Worm (Caenorhabditis elegans) whole organism, young adult: ENCODE results near the gene fbxb-79.
A peak's percentile ranks its signal among the peaks of the same experiment; 100 is the strongest.
"Not testable (repeated sequence)": the region's sequence is repeated elsewhere in the genome, so short reads cannot be mapped to it uniquely, and the experiment has no call there.

ENCODE experiments used
- B0261.1 ChIP-seq: sonication (generic microtip); optimal IDR thresholded peaks from 2 replicates; lab custom pipeline; 2016; ENCODE audit warnings: mild to moderate bottlenecking, missing genetic modification characterization, moderate library complexity, missing compliant biosample characterization
- C17E4.6 ChIP-seq: fragments of 200-800 bp; sonication (Bioruptor generic); IDR thresholded peaks from 2 replicates; pipeline ENCODE4 v1.3.6; 2022; ENCODE audit warnings: missing genetic modification reagents, missing genetic modification characterization, missing compliant biosample characterization
- D2030.7 ChIP-seq: fragments of 200-800 bp; sonication (Bioruptor generic); IDR thresholded peaks from 2 replicates; pipeline ENCODE4 v1.3.6; 2022; ENCODE audit warnings: missing genetic modification reagents, missing genetic modification characterization, missing compliant biosample characterization
- F10E7.11 ChIP-seq: sonication (generic microtip); optimal IDR thresholded peaks from 2 replicates; lab custom pipeline; 2017; ENCODE audit warnings: mild to moderate bottlenecking, missing genetic modification characterization, moderate library complexity, missing compliant biosample characterization
- Y53F4B.3 ChIP-seq: fragments of 200-800 bp; sonication (Bioruptor generic); IDR thresholded peaks from 2 replicates; pipeline ENCODE4 v1.3.6; 2022; ENCODE audit warnings: missing genetic modification reagents, missing genetic modification characterization, missing compliant biosample characterization
- Y67H2A.10 ChIP-seq: fragments of 200-800 bp; sonication (Bioruptor generic); conservative IDR thresholded peaks from 2 replicates; pipeline ENCODE4 v1.3.6; 2022; ENCODE audit warnings: missing genetic modification reagents, missing genetic modification characterization, missing compliant biosample characterization
- Y95B8A.8 ChIP-seq: fragments of 200-800 bp; sonication (Bioruptor generic); IDR thresholded peaks from 2 replicates; pipeline ENCODE4 v1.3.6; 2022; ENCODE audit warnings: missing genetic modification reagents, missing genetic modification characterization, missing compliant biosample characterization
- aptf-2 ChIP-seq: fragments of 200-800 bp; sonication (Bioruptor generic); conservative IDR thresholded peaks from 2 replicates; pipeline ENCODE4 v1.3.6; 2022; ENCODE audit warnings: missing genetic modification reagents, missing genetic modification characterization, missing compliant biosample characterization
- attf-3 ChIP-seq: fragments of 200-800 bp; sonication (Bioruptor generic); conservative IDR thresholded peaks from 2 replicates; pipeline ENCODE4 v1.3.6; 2022; ENCODE audit warnings: missing genetic modification reagents, missing genetic modification characterization, missing compliant biosample characterization
- attf-6 ChIP-seq: fragments of 200-800 bp; sonication (Bioruptor generic); IDR thresholded peaks from 2 replicates; pipeline ENCODE4 v1.3.6; 2022; ENCODE audit warnings: missing genetic modification reagents, missing genetic modification characterization, missing compliant biosample characterization
- cebp-1 ChIP-seq, 2 experiments: fragments of 200-800 bp in 1 of 2; sonication (Bioruptor generic) in 1 of 2; sonication (generic microtip) in 1 of 2; IDR thresholded peaks in 1 of 2; optimal IDR thresholded peaks in 1 of 2; 2 replicates each; pipeline versions ENCODE4 v1.3.6 to Lab custom; 2017 to 2022; ENCODE audit warnings: missing compliant biosample characterization in 2 of 2, missing genetic modification characterization in 2 of 2, mild to moderate bottlenecking in 1 of 2, missing genetic modification reagents in 1 of 2, moderate library complexity in 1 of 2
- ceh-100 ChIP-seq: fragments of 200-800 bp; sonication (Bioruptor generic); IDR thresholded peaks from 2 replicates; pipeline ENCODE4 v1.3.6; 2022; ENCODE audit warnings: missing genetic modification reagents, missing genetic modification characterization, missing compliant biosample characterization
- ceh-40 ChIP-seq: fragments of 200-800 bp; sonication (Bioruptor generic); IDR thresholded peaks from 2 replicates; pipeline ENCODE4 v1.3.6; 2022; ENCODE audit warnings: missing genetic modification characterization, missing compliant biosample characterization
- dox-1 ChIP-seq: fragments of 200-800 bp; sonication (Bioruptor generic); IDR thresholded peaks from 2 replicates; pipeline ENCODE4 v1.3.6; 2022; ENCODE audit warnings: missing genetic modification reagents, missing genetic modification characterization, missing compliant biosample characterization
- egl-44 ChIP-seq: fragments of 200-800 bp; sonication (Bioruptor generic); IDR thresholded peaks from 2 replicates; pipeline ENCODE4 v1.3.6; 2022; ENCODE audit warnings: missing genetic modification reagents, missing genetic modification characterization, missing compliant biosample characterization
- egrh-3 ChIP-seq: fragments of 200-800 bp; sonication (Bioruptor generic); IDR thresholded peaks from 2 replicates; pipeline ENCODE4 v1.3.6; 2022; ENCODE audit warnings: missing genetic modification reagents, missing genetic modification characterization, missing compliant biosample characterization
- hmg-1.2 ChIP-seq: fragments of 200-800 bp; sonication (Bioruptor generic); IDR thresholded peaks from 2 replicates; pipeline ENCODE4 v1.3.6; 2022; ENCODE audit warnings: missing genetic modification reagents, missing genetic modification characterization, missing compliant biosample characterization
- hsf-1 ChIP-seq: fragments of 200-800 bp; sonication (Bioruptor generic); IDR thresholded peaks from 2 replicates; pipeline ENCODE4 v1.3.6; 2022; ENCODE audit warnings: missing genetic modification reagents, missing genetic modification characterization, missing compliant biosample characterization
- lin-26 ChIP-seq: fragments of 200-800 bp; sonication (Bioruptor generic); IDR thresholded peaks from 2 replicates; pipeline ENCODE4 v1.3.6; 2022; ENCODE audit warnings: missing genetic modification reagents, missing genetic modification characterization, missing compliant biosample characterization
- madf-3 ChIP-seq: fragments of 200-800 bp; sonication (Bioruptor generic); IDR thresholded peaks from 2 replicates; pipeline ENCODE4 v1.3.6; 2022; ENCODE audit warnings: missing genetic modification reagents, missing genetic modification characterization, missing compliant biosample characterization
- mcd-1 ChIP-seq: fragments of 200-800 bp; sonication (Bioruptor generic); IDR thresholded peaks from 2 replicates; pipeline ENCODE4 v1.3.6; 2022; ENCODE audit warnings: missing genetic modification reagents, missing genetic modification characterization, missing compliant biosample characterization
- nfyb-1 ChIP-seq: fragments of 200-800 bp; sonication (Bioruptor generic); IDR thresholded peaks from 2 replicates; pipeline ENCODE4 v1.3.6; 2022; ENCODE audit warnings: missing genetic modification reagents, missing genetic modification characterization, missing compliant biosample characterization
- nhr-120 ChIP-seq: fragments of 200-800 bp; sonication (Bioruptor generic); IDR thresholded peaks from 2 replicates; pipeline ENCODE4 v1.3.6; 2022; ENCODE audit warnings: missing genetic modification characterization, missing compliant biosample characterization
- rpc-1 ChIP-seq, 2 experiments: fragments of 150-350 bp in 1 of 2; sonication (generic microtip) in 1 of 2; optimal IDR thresholded peaks; 2 replicates each; lab custom pipeline; 2014 to 2018; ENCODE audit warnings: missing biosample characterization in 1 of 2, missing genetic modification characterization in 1 of 2, missing genetic modification reagents in 1 of 2, missing genotype in 1 of 2
- tbp1 ChIP-seq: fragments of 200-800 bp; sonication (Bioruptor generic); optimal IDR thresholded peaks from 2 replicates; lab custom pipeline; 2018; ENCODE audit warnings: mild to moderate bottlenecking, missing genetic modification characterization, missing compliant biosample characterization
- ztf-25 ChIP-seq: fragments of 200-800 bp; sonication (Bioruptor generic); IDR thresholded peaks from 2 replicates; pipeline ENCODE4 v1.3.6; 2022; ENCODE audit warnings: missing genetic modification reagents, missing genetic modification characterization, missing compliant biosample characterization
- ztf-28 ChIP-seq: fragments of 200-800 bp; sonication (Bioruptor generic); IDR thresholded peaks from 2 replicates; pipeline ENCODE4 v1.3.6; 2022; ENCODE audit warnings: missing genetic modification reagents, missing genetic modification characterization, missing compliant biosample characterization

fbxb-79 gene

ce11 chrIV:11207186-11207585 is 17.9 kb upstream of the fbxb-79 start, which contains the start of gene R07H5.9:
TSS of gene R07H5.9 (plus strand) at chrIV:11207486.
- TF ChIP-seq nhr-120 (GFP tag; lab: Robert Waterston, UW): no peak
- TF ChIP-seq nfyb-1: no peak
- no peak for TF ChIP-seq rpc-1 (optimal IDR thresholded peaks at IDR 0.05; lab: Kevin White, UChicago)
- no peak for TF ChIP-seq rpc-1 (tag; optimal IDR thresholded peaks at IDR 0.05; lab: Kevin White, UChicago)
- no peak for TF ChIP-seq attf-6 (GFP tag; lab: Robert Waterston, UW)
- TF ChIP-seq madf-3: no peak
- no peak for TF ChIP-seq F10E7.11
- no peak for TF ChIP-seq Y53F4B.3 (GFP tag; lab: Robert Waterston, UW)
- no peak for TF ChIP-seq ceh-40 (GFP tag; lab: Robert Waterston, UW)

DNA sequence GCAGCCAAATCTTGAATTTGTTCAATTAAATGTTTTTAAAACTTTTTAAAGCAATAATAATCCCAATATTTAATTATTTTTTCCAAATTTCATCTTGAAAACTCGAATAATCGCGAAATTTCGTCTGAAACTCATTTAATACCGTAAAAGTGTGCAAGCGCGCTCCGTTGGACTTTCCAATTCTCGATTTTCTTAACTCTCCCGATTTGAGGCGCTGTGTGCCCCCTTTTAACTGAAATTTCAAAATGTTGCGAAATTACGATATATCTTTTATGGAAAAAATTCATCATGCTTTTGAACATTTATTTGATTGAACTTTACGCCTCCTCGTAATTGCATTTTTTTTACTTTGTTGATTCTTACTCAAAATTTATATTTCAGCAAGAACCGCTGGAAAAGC is 13.1 kb upstream of the fbxb-79 start, which contains the start of gene R07H5.11:
Gene R07H5.11 (plus strand): TSS at position 380 of the 400 bp plus-strand sequence.
- TF ChIP-seq mcd-1 (GFP tag; lab: Robert Waterston, UW) (peak; percentile 60), cebp-1 (GFP tag; IDR thresholded peaks at IDR 0.05; lab: Robert Waterston, UW) (peak; percentile 78), cebp-1 (tag; optimal IDR thresholded peaks at IDR 0.05; lab: Kevin White, UChicago) (peak; percentile 70)
- TF ChIP-seq, all 124 proteins: peak for 2; not testable (repeated sequence) for 122

DNA sequence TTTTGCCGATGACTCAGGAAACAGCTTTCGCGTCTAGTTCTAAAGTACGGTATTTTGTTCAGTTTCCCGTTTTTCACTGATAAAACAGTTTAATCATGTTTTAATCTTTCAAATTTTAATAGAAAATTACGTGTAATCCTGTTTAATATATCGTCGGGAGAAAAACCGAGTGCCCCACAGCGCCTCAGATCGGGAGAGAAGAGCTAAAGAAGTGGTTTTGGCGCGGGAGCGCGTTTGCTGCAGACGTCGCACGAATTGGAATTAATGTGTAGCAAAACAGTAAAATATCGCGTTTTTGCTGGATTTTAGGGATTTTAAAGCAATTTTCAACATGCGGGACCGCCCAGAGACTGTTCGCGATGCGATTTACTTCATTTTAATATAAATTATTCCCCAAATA is 11.4 kb upstream of the fbxb-79 start:
- peak; percentile 49 for TF ChIP-seq D2030.7 (GFP tag; lab: Robert Waterston, UW)
- TF ChIP-seq C17E4.6: peak; percentile 27; the same call in 1 of the 2 replicates
- 0 out of 2 replicates have a peak, but pooled peaks have one; percentile 38 for TF ChIP-seq attf-3 (GFP tag; lab: Robert Waterston, UW)
- peak; percentile 78; the same call in 1 of the 2 replicates for TF ChIP-seq ztf-28
- peak; percentile 89 for TF ChIP-seq ceh-100 (GFP tag; lab: Robert Waterston, UW)
- TF ChIP-seq egrh-3: peak; percentile 47; the same call in 1 of the 2 replicates
- TF ChIP-seq dox-1 (GFP tag; lab: Robert Waterston, UW): 0 out of 2 replicates have a peak, but pooled peaks have one; percentile 45
- TF ChIP-seq aptf-2 (GFP tag; lab: Robert Waterston, UW): peak; percentile 74
- peak; percentile 77 for TF ChIP-seq mcd-1 (GFP tag; lab: Robert Waterston, UW)
- TF ChIP-seq ztf-25 (GFP tag; lab: Robert Waterston, UW): peak; percentile 81

ce11 chrIV:11198983-11199382 is 9.7 kb upstream of the fbxb-79 start, which contains the start of gene R07H5.16:
TSS of gene R07H5.16 (plus strand) at chrIV:11199330.
- TF ChIP-seq ztf-25 (GFP tag; lab: Robert Waterston, UW): 0 out of 2 replicates have a peak, but pooled peaks have one; percentile 64
- 0 out of 2 replicates have a peak, but pooled peaks have one; percentile 21 for TF ChIP-seq egrh-3
- TF ChIP-seq dox-1 (GFP tag; lab: Robert Waterston, UW): 0 out of 2 replicates have a peak, but pooled peaks have one; percentile 12
- peak; percentile 81 for TF ChIP-seq aptf-2 (GFP tag; lab: Robert Waterston, UW)
- peak; percentile 92 for TF ChIP-seq ceh-100 (GFP tag; lab: Robert Waterston, UW)
- TF ChIP-seq attf-3 (GFP tag; lab: Robert Waterston, UW): peak; percentile 46; the same call in 1 of the 2 replicates
- peak; percentile 32; the same call in 1 of the 2 replicates for TF ChIP-seq D2030.7 (GFP tag; lab: Robert Waterston, UW)
- TF ChIP-seq mcd-1 (GFP tag; lab: Robert Waterston, UW): peak; percentile 79
- 0 out of 2 replicates have a peak, but pooled peaks have one; percentile 53 for TF ChIP-seq ztf-28
- TF ChIP-seq Y67H2A.10 (GFP tag; lab: Robert Waterston, UW): 0 out of 2 replicates have a peak, but pooled peaks have one; percentile 10

DNA sequence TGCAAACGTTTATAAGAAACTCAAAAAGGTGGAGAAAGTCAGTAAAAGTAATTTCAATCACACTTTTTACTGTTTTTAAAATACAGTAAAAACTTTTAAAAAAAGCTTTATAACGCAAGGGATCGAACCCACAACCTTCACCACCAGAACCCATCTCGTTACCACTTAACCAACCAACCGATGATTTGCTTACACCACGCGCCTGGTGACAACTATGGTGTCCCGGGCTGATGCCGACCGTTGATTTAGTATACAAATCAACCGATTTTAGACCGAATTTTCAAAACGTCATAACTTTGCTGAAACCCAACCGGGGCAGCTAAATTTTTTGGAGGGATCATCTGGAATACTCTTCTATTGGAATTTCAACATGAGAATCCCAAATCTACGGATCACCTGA is 7.6 kb upstream of the fbxb-79 start:
- TF ChIP-seq egl-44 (GFP tag; lab: Robert Waterston, UW): peak; percentile 55; the same call in 1 of the 2 replicates
- peak; percentile 47 for TF ChIP-seq B0261.1 (tag; lab: Kevin White, UChicago)
- TF ChIP-seq ztf-25 (GFP tag; lab: Robert Waterston, UW): peak; percentile 82
- 0 out of 2 replicates have a peak, but pooled peaks have one; percentile 49 for TF ChIP-seq Y95B8A.8 (GFP tag; lab: Robert Waterston, UW)
- TF ChIP-seq D2030.7 (GFP tag; lab: Robert Waterston, UW): peak; percentile 60
- TF ChIP-seq hsf-1 (GFP tag; lab: Robert Waterston, UW): 0 out of 2 replicates have a peak, but pooled peaks have one; percentile 58
- TF ChIP-seq lin-26 (GFP tag; lab: Robert Waterston, UW): peak; percentile 91
- peak; percentile 77 for TF ChIP-seq tbp1 (GFP tag; lab: Kevin White, UChicago)
- peak; percentile 55 for TF ChIP-seq hmg-1.2
- peak; percentile 70 for TF ChIP-seq nfyb-1
- not testable (repeated sequence) for TF ChIP-seq rpc-1 (optimal IDR thresholded peaks at IDR 0.05; lab: Kevin White, UChicago)
- peak; percentile 15 for TF ChIP-seq rpc-1 (tag; optimal IDR thresholded peaks at IDR 0.05; lab: Kevin White, UChicago)
- peak; percentile 65; the same call in 1 of the 2 replicates for TF ChIP-seq ceh-100 (GFP tag; lab: Robert Waterston, UW)
- TF ChIP-seq nhr-120 (GFP tag; lab: Robert Waterston, UW): 0 out of 2 replicates have a peak, but pooled peaks have one; percentile 60
- TF ChIP-seq C17E4.6: 0 out of 2 replicates have a peak, but pooled peaks have one; percentile 23
